Fruit fly (Drosophila melanogaster) whole organism, embryonic: ENCODE results near the gene CG16985.
A peak's percentile ranks its signal among the peaks of the same experiment; 100 is the strongest.

Experiments used
- CG11696 ChIP-seq: fragments of 200-800 bp; sonication (Bioruptor generic); IDR thresholded peaks from 2 replicates; pipeline ENCODE4 v1.3.6; 2022; ENCODE audit warnings: missing biosample characterization, missing genetic modification characterization
- CG1233 ChIP-seq: fragments of 200-800 bp; sonication (Bioruptor generic); optimal IDR thresholded peaks from 4 replicates; lab custom pipeline; 2018; ENCODE audit warnings: missing biosample characterization, mild to moderate bottlenecking, missing genetic modification characterization
- CG12391 ChIP-seq: fragments of 200-800 bp; sonication (Bioruptor generic); optimal IDR thresholded peaks from 3 replicates; lab custom pipeline; 2018; ENCODE audit warnings: missing biosample characterization, mild to moderate bottlenecking, missing genetic modification characterization, moderate library complexity
- CG14014 ChIP-seq: fragments of 200-800 bp; sonication (Bioruptor generic); IDR thresholded peaks from 2 replicates; pipeline ENCODE4 v1.3.6; 2022; ENCODE audit warnings: missing biosample characterization, missing genetic modification characterization
- CG15269 ChIP-seq: fragments of 200-800 bp; sonication (Bioruptor generic); optimal IDR thresholded peaks from 2 replicates; lab custom pipeline; 2018; ENCODE audit warnings: missing biosample characterization, mild to moderate bottlenecking, missing genetic modification characterization, moderate library complexity
- CG16863 ChIP-seq: fragments of 200-800 bp; sonication (Bioruptor generic); optimal IDR thresholded peaks from 3 replicates; lab custom pipeline; 2016; ENCODE audit warnings: missing biosample characterization, missing genetic modification characterization
- CG17186 ChIP-seq: fragments of 200-800 bp; sonication (Bioruptor generic); optimal IDR thresholded peaks from 3 replicates; lab custom pipeline; 2017; ENCODE audit warnings: missing biosample characterization, missing genetic modification reagents, missing genetic modification characterization
- CG17385 ChIP-seq: fragments of 200-800 bp; sonication (Bioruptor generic); optimal IDR thresholded peaks from 3 replicates; lab custom pipeline; 2018; ENCODE audit warnings: missing biosample characterization, mild to moderate bottlenecking, missing genetic modification characterization
- CG17612 ChIP-seq: fragments of 200-800 bp; sonication (Bioruptor generic); IDR thresholded peaks from 2 replicates; pipeline ENCODE4 v1.3.6; 2022; ENCODE audit warnings: missing biosample characterization, missing genetic modification characterization
- CG2875 ChIP-seq: fragments of 200-800 bp; sonication (Bioruptor generic); optimal IDR thresholded peaks from 2 replicates; lab custom pipeline; 2017; ENCODE audit warnings: missing biosample characterization, mild to moderate bottlenecking, missing genetic modification characterization, missing genetic modification reagents
- CG32532 ChIP-seq: fragments of 200-800 bp; sonication (Bioruptor generic); IDR thresholded peaks from 2 replicates; pipeline ENCODE4 v1.3.6; 2022; ENCODE audit warnings: missing biosample characterization, missing genetic modification characterization
- CG3407 ChIP-seq: fragments of 200-800 bp; sonication (Bioruptor generic); optimal IDR thresholded peaks from 2 replicates; lab custom pipeline; 2018; ENCODE audit warnings: missing biosample characterization, mild to moderate bottlenecking, missing genetic modification characterization
- CG4424 ChIP-seq: fragments of 200-800 bp; sonication (Bioruptor generic); optimal IDR thresholded peaks from 3 replicates; lab custom pipeline; 2016; ENCODE audit warnings: missing biosample characterization, missing genetic modification characterization
- CG7271 ChIP-seq: fragments of 200-800 bp; sonication (Bioruptor generic); optimal IDR thresholded peaks from 2 replicates; lab custom pipeline; 2018; ENCODE audit warnings: missing biosample characterization, mild to moderate bottlenecking, missing genetic modification characterization, moderate library complexity
- CG9817 ChIP-seq: fragments of 200-800 bp; sonication (Bioruptor generic); optimal IDR thresholded peaks from 2 replicates; lab custom pipeline; 2018; ENCODE audit warnings: missing biosample characterization, mild to moderate bottlenecking, missing genetic modification characterization, moderate library complexity
- CG9876 ChIP-seq: fragments of 200-800 bp; sonication (Bioruptor generic); optimal IDR thresholded peaks from 2 replicates; lab custom pipeline; 2016; ENCODE audit warnings: missing biosample characterization, missing genetic modification characterization
- CrebB ChIP-seq: fragments of 200-800 bp; sonication (Bioruptor generic); optimal IDR thresholded peaks from 3 replicates; lab custom pipeline; 2018; ENCODE audit warnings: missing biosample characterization, mild to moderate bottlenecking, missing genetic modification characterization
- D ChIP-seq, 2 experiments: fragments of 200-800 bp in 1 of 2; fragments of >200 bp in 1 of 2; sonication (Bioruptor generic) in 1 of 2; optimal IDR thresholded peaks; 2 replicates in 1 of 2; 3 replicates in 1 of 2; lab custom pipeline; 2017; ENCODE audit warnings: mild to moderate bottlenecking in 1 of 2, missing biosample characterization in 1 of 2, missing genetic modification characterization in 1 of 2, missing genetic modification reagents in 1 of 2
- Dip2 ChIP-seq: fragments of 200-800 bp; sonication (Bioruptor generic); IDR thresholded peaks from 2 replicates; pipeline ENCODE4 v1.3.6; 2022; ENCODE audit warnings: missing biosample characterization, missing genetic modification characterization
- E2f2 ChIP-seq: fragments of 200-800 bp; sonication (Bioruptor generic); IDR thresholded peaks from 2 replicates; pipeline ENCODE4 v1.3.6; 2022; ENCODE audit warnings: missing biosample characterization, missing genetic modification characterization
- HLHmδ ChIP-seq: fragments of 200-800 bp; sonication (Bioruptor generic); optimal IDR thresholded peaks from 2 replicates; lab custom pipeline; 2018; ENCODE audit warnings: missing biosample characterization, mild to moderate bottlenecking, missing genetic modification characterization, moderate library complexity
- Jarid2 ChIP-seq: fragments of 200-800 bp; sonication (Bioruptor generic); optimal IDR thresholded peaks from 3 replicates; lab custom pipeline; 2017; ENCODE audit warnings: mild to moderate bottlenecking, missing biosample characterization, missing genetic modification reagents, missing genetic modification characterization
- Lpt ChIP-seq: fragments of >200 bp; optimal IDR thresholded peaks from 2 replicates; lab custom pipeline; 2018; ENCODE audit warnings: missing biosample characterization, missing genetic modification characterization
- MESR4 ChIP-seq: fragments of 200-800 bp; sonication (Bioruptor generic); optimal IDR thresholded peaks from 2 replicates; lab custom pipeline; 2018; ENCODE audit warnings: missing biosample characterization, mild to moderate bottlenecking, missing genetic modification characterization, moderate library complexity
- NC2α ChIP-seq: fragments of 200-800 bp; sonication (Bioruptor generic); optimal IDR thresholded peaks from 2 replicates; lab custom pipeline; 2016; ENCODE audit warnings: missing biosample characterization, missing genetic modification characterization
- Neu2 ChIP-seq: fragments of 200-800 bp; sonication (Bioruptor generic); optimal IDR thresholded peaks from 3 replicates; lab custom pipeline; 2016; ENCODE audit warnings: missing biosample characterization, missing genetic modification characterization, borderline replicate concordance
- Scr ChIP-seq: fragments of 200-800 bp; sonication (Bioruptor generic); IDR thresholded peaks from 2 replicates; pipeline ENCODE4 v1.3.6; 2022; ENCODE audit warnings: missing biosample characterization, missing genetic modification characterization; ENCODE audit not compliant: partially characterized antibody
- Sox102F ChIP-seq: fragments of 200-800 bp; sonication (Bioruptor generic); optimal IDR thresholded peaks from 2 replicates; lab custom pipeline; 2018; ENCODE audit warnings: missing biosample characterization, mild to moderate bottlenecking, missing genetic modification characterization, moderate library complexity
- Xbp1 ChIP-seq: fragments of 200-800 bp; sonication (Bioruptor generic); optimal IDR thresholded peaks from 3 replicates; lab custom pipeline; 2016; ENCODE audit warnings: missing biosample characterization, mild to moderate bottlenecking, missing genetic modification characterization
- al ChIP-seq: fragments of 200-800 bp; sonication (Bioruptor generic); IDR thresholded peaks from 2 replicates; pipeline ENCODE4 v1.3.6; 2022; ENCODE audit warnings: missing biosample characterization, missing genetic modification characterization
- amos ChIP-seq: fragments of 200-800 bp; sonication (Bioruptor generic); IDR thresholded peaks from 2 replicates; pipeline ENCODE4 v1.3.6; 2022; ENCODE audit warnings: missing biosample characterization, missing genetic modification characterization; ENCODE audit not compliant: partially characterized antibody
- ara ChIP-seq: fragments of 200-800 bp; sonication (Bioruptor generic); IDR thresholded peaks from 2 replicates; pipeline ENCODE4 v1.3.6; 2022; ENCODE audit warnings: missing biosample characterization, missing genetic modification characterization
- chn ChIP-seq: fragments of 200-800 bp; sonication (Bioruptor generic); optimal IDR thresholded peaks from 2 replicates; lab custom pipeline; 2016; ENCODE audit warnings: missing biosample characterization, missing genetic modification characterization
- da ChIP-seq: fragments of 200-800 bp; sonication (Bioruptor generic); optimal IDR thresholded peaks from 2 replicates; lab custom pipeline; 2016; ENCODE audit warnings: missing biosample characterization, missing genetic modification characterization
- dimm ChIP-seq: fragments of 200-800 bp; sonication (Bioruptor generic); IDR thresholded peaks from 2 replicates; pipeline ENCODE4 v1.3.6; 2022; ENCODE audit warnings: missing biosample characterization, missing genetic modification characterization
- ems ChIP-seq: fragments of 200-800 bp; sonication (Bioruptor generic); optimal IDR thresholded peaks from 3 replicates; lab custom pipeline; 2016; ENCODE audit warnings: missing biosample characterization, missing genetic modification characterization
- gcm2 ChIP-seq: fragments of 200-800 bp; sonication (Bioruptor generic); optimal IDR thresholded peaks from 2 replicates; lab custom pipeline; 2016; ENCODE audit warnings: missing biosample characterization, missing genetic modification characterization
- gem ChIP-seq: fragments of 200-800 bp; sonication (Bioruptor generic); optimal IDR thresholded peaks from 2 replicates; lab custom pipeline; 2019; ENCODE audit warnings: missing biosample characterization, mild to moderate bottlenecking, missing genetic modification characterization, moderate library complexity
- hb ChIP-seq: fragments of 200-800 bp; sonication (Bioruptor generic); IDR thresholded peaks from 3 replicates; pipeline ENCODE4 v1.3.6; 2022; ENCODE audit warnings: missing biosample characterization, missing genetic modification characterization; ENCODE audit not compliant: partially characterized antibody
- kay ChIP-seq: fragments of 200-800 bp; sonication (Bioruptor generic); optimal IDR thresholded peaks from 2 replicates; lab custom pipeline; 2016; ENCODE audit warnings: missing biosample characterization, missing genetic modification characterization
- ken ChIP-seq: fragments of 200-800 bp; sonication (Bioruptor generic); IDR thresholded peaks from 3 replicates; pipeline ENCODE4 v1.3.6; 2022; ENCODE audit warnings: missing biosample characterization, missing genetic modification characterization
- nerfin-2 ChIP-seq: fragments of 200-800 bp; sonication (Bioruptor generic); IDR thresholded peaks from 2 replicates; pipeline ENCODE4 v1.3.6; 2022; ENCODE audit warnings: missing biosample characterization, missing genetic modification characterization; ENCODE audit not compliant: partially characterized antibody
- repo ChIP-seq: fragments of 200-800 bp; sonication (Bioruptor generic); optimal IDR thresholded peaks from 2 replicates; lab custom pipeline; 2016; ENCODE audit warnings: missing biosample characterization, missing genetic modification characterization
- sd ChIP-seq: fragments of 200-800 bp; sonication (Bioruptor generic); optimal IDR thresholded peaks from 3 replicates; lab custom pipeline; 2018; ENCODE audit warnings: missing biosample characterization, mild to moderate bottlenecking, missing genetic modification characterization, moderate library complexity
- sim ChIP-seq: fragments of 200-800 bp; sonication (Bioruptor generic); IDR thresholded peaks from 2 replicates; pipeline ENCODE4 v1.3.6; 2022; ENCODE audit warnings: missing biosample characterization, missing genetic modification characterization
- tll ChIP-seq, 2 experiments: fragments of 200-800 bp in 1 of 2; fragments of >200 bp in 1 of 2; sonication (Bioruptor generic) in 1 of 2; optimal IDR thresholded peaks; 2 replicates each; lab custom pipeline; 2017 to 2019; ENCODE audit warnings: missing biosample characterization in 2 of 2, missing genetic modification characterization in 2 of 2, mild to moderate bottlenecking in 1 of 2, moderate library complexity in 1 of 2
- zen2 ChIP-seq: fragments of 200-800 bp; sonication (Bioruptor generic); IDR thresholded peaks from 3 replicates; pipeline ENCODE4 v1.3.6; 2022; ENCODE audit warnings: missing biosample characterization, missing genetic modification characterization; ENCODE audit not compliant: partially characterized antibody

The CG16985 gene

dm6 chr3L:2582753-2583536 is 16.2 kb upstream of the CG16985 start (continued):
- peak; percentile 50 for TF ChIP-seq CrebB
- peak; percentile 65 for TF ChIP-seq gcm2 (GFP tag; lab: Kevin White, UChicago)
- TF ChIP-seq E2f2 = peak; percentile 59; the same call in 1 of the 2 replicates
- TF ChIP-seq NC2α (GFP tag; lab: Kevin White, UChicago) = peak; percentile 70
- peak; percentile 11 for TF ChIP-seq sd (tag; lab: Kevin White, UChicago)
- no peak for TF ChIP-seq amos (GFP tag; lab: Robert Waterston, UW)
- TF ChIP-seq nerfin-2 (GFP tag; lab: Robert Waterston, UW) = no peak
- peak; percentile 79 for TF ChIP-seq ems (GFP tag; lab: Kevin White, UChicago)
- no peak for TF ChIP-seq da
- TF ChIP-seq ara = peak; percentile 93
- peak; percentile 39 for TF ChIP-seq kay (GFP tag; lab: Kevin White, UChicago)
- peak; percentile 76 for TF ChIP-seq chn (GFP tag; lab: Kevin White, UChicago)
- no peak for TF ChIP-seq Neu2 (GFP tag; lab: Kevin White, UChicago)
- no peak for TF ChIP-seq tll (GFP tag; optimal IDR thresholded peaks at IDR 0.05; lab: Kevin White, UChicago)
- peak; percentile 35 for TF ChIP-seq CG9876
- TF ChIP-seq hb (GFP tag; lab: Robert Waterston, UW) = no peak
- peak; percentile 74 for TF ChIP-seq CG3407 (GFP tag; lab: Kevin White, UChicago)
- peak; percentile 78 for TF ChIP-seq CG16863 (GFP tag; lab: Kevin White, UChicago)
- peak; percentile 85 for TF ChIP-seq CG12391 (tag; lab: Kevin White, UChicago)
- TF ChIP-seq Jarid2 = peak; percentile 49
- TF ChIP-seq CG14014 (GFP tag; lab: Robert Waterston, UW) = peak; percentile 71; the same call in 1 of the 2 replicates
- TF ChIP-seq Lpt = no peak
- TF ChIP-seq CG11696 (GFP tag; lab: Robert Waterston, UW) = peak; percentile 68
- peak; percentile 80 for TF ChIP-seq CG15269
- TF ChIP-seq CG7271 (tag; lab: Kevin White, UChicago) = no peak
- peak; percentile 14 for TF ChIP-seq MESR4 (GFP tag; lab: Kevin White, UChicago)
- TF ChIP-seq D (optimal IDR thresholded peaks at IDR 0.05; lab: Kevin White, UChicago) = no peak
- peak; percentile 86 for TF ChIP-seq D (GFP tag; optimal IDR thresholded peaks at IDR 0.05; lab: Kevin White, UChicago)
- TF ChIP-seq Sox102F (GFP tag; lab: Kevin White, UChicago) = peak; percentile 94
- no peak for TF ChIP-seq CG17612 (GFP tag; lab: Robert Waterston, UW)
- peak; percentile 57 for TF ChIP-seq CG9817
- TF ChIP-seq CG32532 = peak; percentile 31; the same call in 1 of the 2 replicates
- peak; percentile 91 for TF ChIP-seq ken (GFP tag; lab: Robert Waterston, UW)
- no peak for TF ChIP-seq zen2 (GFP tag; lab: Robert Waterston, UW)
- no peak for TF ChIP-seq al
- peak; percentile 85 for TF ChIP-seq CG2875 (GFP tag; lab: Kevin White, UChicago)
- no peak for TF ChIP-seq Scr
- TF ChIP-seq CG4424 (GFP tag; lab: Kevin White, UChicago) = peak; percentile 85
- TF ChIP-seq CG17186 (GFP tag; lab: Kevin White, UChicago) = peak; percentile 60
- TF ChIP-seq gem (tag; lab: Kevin White, UChicago) = peak; percentile 90
- no peak for TF ChIP-seq HLHmδ (GFP tag; lab: Kevin White, UChicago)
- peak; percentile 68 for TF ChIP-seq dimm (GFP tag; lab: Robert Waterston, UW)
- peak; percentile 75 for TF ChIP-seq CG1233
- peak; percentile 80 for TF ChIP-seq CG17385
- TF ChIP-seq Xbp1 = peak; percentile 85
- TF ChIP-seq Dip2 (GFP tag; lab: Robert Waterston, UW) = no peak
- TF ChIP-seq repo (GFP tag; lab: Kevin White, UChicago) = peak; percentile 70
- TF ChIP-seq sim = peak; percentile 72
